Worm (Caenorhabditis elegans): ENCODE data around the gene gss-1.

DNA sequence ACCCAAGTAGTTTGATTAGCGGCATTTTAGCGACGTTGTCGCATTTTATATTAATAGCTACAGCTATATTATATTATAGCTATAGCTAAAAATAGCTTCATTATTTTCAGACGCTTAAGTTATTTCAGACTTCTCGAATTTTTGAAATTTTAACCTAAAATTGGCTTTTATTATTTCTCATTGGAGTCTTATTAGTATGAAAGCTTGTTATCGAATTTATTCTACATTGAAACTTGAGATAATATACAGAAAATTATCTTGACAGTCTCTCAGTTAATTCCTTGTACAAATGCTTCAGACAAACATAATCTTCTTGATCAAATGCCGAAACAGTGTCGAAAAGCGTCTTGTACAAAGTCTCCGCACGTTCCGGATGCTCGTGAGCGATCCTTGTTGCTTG, 36.4 kb downstream of the gss-1 start, which contains the start of gene srh-48:
- TF ChIP-seq nhr-25 (tag; optimal IDR thresholded peaks at IDR 0.05; ENCODE audit: borderline replicate concordance, insufficient read depth) (no peak), F49E8.2 (tag; optimal IDR thresholded peaks at IDR 0.05; ENCODE audit: borderline replicate concordance) (no peak), duxl-1 (tag; optimal IDR thresholded peaks at IDR 0.05; ENCODE audit: poor library complexity) (no peak)

Measured in whole organism, L4 larva.